Worm (Caenorhabditis elegans) whole organism, L1 larva: ENCODE measurements around the gene F14F9.4.

Source experiments
- F16B12.6 ChIP-seq: fragments of 150-350 bp; optimal IDR thresholded peaks from 2 replicates; lab custom pipeline; 2014; ENCODE audit warnings: missing biosample characterization, missing genetic modification characterization
- ama-1 ChIP-seq: fragments of 150-350 bp; optimal IDR thresholded peaks from 2 replicates; lab custom pipeline; 2014
- ces-1 ChIP-seq: fragments of 150-350 bp; optimal IDR thresholded peaks from 2 replicates; lab custom pipeline; 2014; ENCODE audit warnings: missing biosample characterization, missing genetic modification reagents, missing genetic modification characterization
- egl-27 ChIP-seq, 2 experiments: fragments of 150-350 bp in 1 of 2; sonication (generic microtip); optimal IDR thresholded peaks; 3 replicates each; lab custom pipeline; 2017 to 2018; ENCODE audit warnings: missing biosample characterization in 2 of 2, missing genetic modification characterization in 2 of 2, missing genetic modification reagents in 2 of 2
- fos-1 ChIP-seq: fragments of 150-350 bp; optimal IDR thresholded peaks from 2 replicates; lab custom pipeline; 2014; ENCODE audit warnings: missing biosample characterization, missing genetic modification characterization
- nhr-11 ChIP-seq: fragments of 150-350 bp; optimal IDR thresholded peaks from 2 replicates; lab custom pipeline; 2014; ENCODE audit warnings: missing biosample characterization, missing genetic modification characterization
- nhr-12 ChIP-seq: sonication (generic microtip); optimal IDR thresholded peaks from 2 replicates; lab custom pipeline; 2017; ENCODE audit warnings: missing biosample characterization, missing genetic modification characterization
- sox-4 ChIP-seq: sonication (generic microtip); optimal IDR thresholded peaks from 2 replicates; lab custom pipeline; 2016; ENCODE audit warnings: missing genetic modification characterization, missing compliant biosample characterization
- sup-37 ChIP-seq: fragments of 200-800 bp; sonication (Bioruptor generic); optimal IDR thresholded peaks from 2 replicates; lab custom pipeline; 2018; ENCODE audit warnings: mild to moderate bottlenecking, missing genetic modification characterization, missing compliant biosample characterization

- TF ChIP-seq ces-1 (GFP tag; lab: Kevin White, UChicago) (no peak), fos-1 (no peak), sup-37 (GFP tag; lab: Kevin White, UChicago) (no peak), sox-4 (tag; lab: Kevin White, UChicago) (no peak), nhr-12 (tag; lab: Kevin White, UChicago) (no peak), egl-27 (tag; optimal IDR thresholded peaks at IDR 0.05; lab: Kevin White, UChicago) (no peak), nhr-11 (tag; lab: Kevin White, UChicago) (no peak), ama-1 (no peak), F16B12.6 (no peak)
Measured at ce11 chrV:5146394-5146793, 13.9 kb downstream of the F14F9.4 start, which contains the start of gene F14F9.6.
